Worm (Caenorhabditis elegans) whole organism, young adult: ENCODE data around the gene F35C5.1.

Experiments
- C17E4.6 ChIP-seq: fragments of 200-800 bp; sonication (Bioruptor generic); IDR thresholded peaks from 2 replicates; pipeline ENCODE4 v1.3.6; 2022; ENCODE audit warnings: missing genetic modification reagents, missing genetic modification characterization, missing compliant biosample characterization
- F39B2.1 ChIP-seq: fragments of 200-800 bp; sonication (Bioruptor generic); IDR thresholded peaks from 2 replicates; pipeline ENCODE4 v1.3.6; 2022; ENCODE audit warnings: missing genetic modification reagents, missing genetic modification characterization, missing compliant biosample characterization
- F49E8.2 ChIP-seq: sonication (generic microtip); optimal IDR thresholded peaks from 3 replicates; lab custom pipeline; 2017; ENCODE audit warnings: missing genetic modification characterization, mild to moderate bottlenecking, missing compliant biosample characterization, antibody characterized with exemption, moderate library complexity; ENCODE audit not compliant: insufficient read depth
- F52B5.7 ChIP-seq: sonication (generic microtip); optimal IDR thresholded peaks from 2 replicates; lab custom pipeline; 2016; ENCODE audit warnings: mild to moderate bottlenecking, missing genetic modification characterization, missing compliant biosample characterization
- F55B11.4 ChIP-seq: sonication (generic microtip); optimal IDR thresholded peaks from 2 replicates; lab custom pipeline; 2016; ENCODE audit warnings: missing compliant biosample characterization, missing genetic modification characterization, borderline replicate concordance; ENCODE audit not compliant: insufficient read depth
- F57A8.1 ChIP-seq: fragments of 200-800 bp; sonication (Bioruptor generic); optimal IDR thresholded peaks from 2 replicates; lab custom pipeline; 2018; ENCODE audit warnings: mild to moderate bottlenecking, missing genetic modification characterization, moderate library complexity, missing compliant biosample characterization
- K12H6.12 ChIP-seq: fragments of 200-800 bp; sonication (Bioruptor generic); optimal IDR thresholded peaks from 2 replicates; lab custom pipeline; 2018; ENCODE audit warnings: mild to moderate bottlenecking, missing genetic modification characterization, missing compliant biosample characterization
- Y67H2A.10 ChIP-seq: fragments of 200-800 bp; sonication (Bioruptor generic); conservative IDR thresholded peaks from 2 replicates; pipeline ENCODE4 v1.3.6; 2022; ENCODE audit warnings: missing genetic modification reagents, missing genetic modification characterization, missing compliant biosample characterization
- akir-1 ChIP-seq: fragments of 200-800 bp; sonication (Bioruptor generic); optimal IDR thresholded peaks from 2 replicates; lab custom pipeline; 2018; ENCODE audit warnings: mild to moderate bottlenecking, missing genetic modification characterization, moderate library complexity, missing compliant biosample characterization
- aptf-3 ChIP-seq: fragments of 200-800 bp; sonication (Bioruptor generic); IDR thresholded peaks from 2 replicates; pipeline ENCODE4 v1.3.6; 2022; ENCODE audit warnings: missing genetic modification characterization, missing compliant biosample characterization
- atf-7 ChIP-seq: sonication (generic microtip); optimal IDR thresholded peaks from 2 replicates; lab custom pipeline; 2017; ENCODE audit warnings: mild to moderate bottlenecking, missing genetic modification characterization, missing compliant biosample characterization
- bed-1 ChIP-seq: fragments of 200-800 bp; sonication (Bioruptor generic); IDR thresholded peaks from 2 replicates; pipeline ENCODE4 v1.3.6; 2022; ENCODE audit warnings: missing genetic modification reagents, missing genetic modification characterization, missing compliant biosample characterization
- bed-2 ChIP-seq: fragments of 200-800 bp; sonication (Bioruptor generic); IDR thresholded peaks from 2 replicates; pipeline ENCODE4 v1.3.6; 2022; ENCODE audit warnings: missing genetic modification reagents, missing genetic modification characterization, missing compliant biosample characterization
- cebp-1 ChIP-seq, 2 experiments: fragments of 200-800 bp in 1 of 2; sonication (Bioruptor generic) in 1 of 2; sonication (generic microtip) in 1 of 2; IDR thresholded peaks in 1 of 2; optimal IDR thresholded peaks in 1 of 2; 2 replicates each; pipeline versions ENCODE4 v1.3.6 to Lab custom; 2017 to 2022; ENCODE audit warnings: missing compliant biosample characterization in 2 of 2, missing genetic modification characterization in 2 of 2, mild to moderate bottlenecking in 1 of 2, missing genetic modification reagents in 1 of 2, moderate library complexity in 1 of 2
- ceh-100 ChIP-seq: fragments of 200-800 bp; sonication (Bioruptor generic); IDR thresholded peaks from 2 replicates; pipeline ENCODE4 v1.3.6; 2022; ENCODE audit warnings: missing genetic modification reagents, missing genetic modification characterization, missing compliant biosample characterization
- ceh-40 ChIP-seq: fragments of 200-800 bp; sonication (Bioruptor generic); IDR thresholded peaks from 2 replicates; pipeline ENCODE4 v1.3.6; 2022; ENCODE audit warnings: missing genetic modification characterization, missing compliant biosample characterization
- dox-1 ChIP-seq: fragments of 200-800 bp; sonication (Bioruptor generic); IDR thresholded peaks from 2 replicates; pipeline ENCODE4 v1.3.6; 2022; ENCODE audit warnings: missing genetic modification reagents, missing genetic modification characterization, missing compliant biosample characterization
- dpl-1 ChIP-seq: fragments of 150-350 bp; optimal IDR thresholded peaks from 2 replicates; lab custom pipeline; 2014; ENCODE audit warnings: missing biosample characterization, missing genetic modification reagents, missing genetic modification characterization
- efl-1 ChIP-seq: fragments of 150-350 bp; optimal IDR thresholded peaks from 2 replicates; lab custom pipeline; 2014; ENCODE audit warnings: missing biosample characterization, missing genetic modification reagents, missing genetic modification characterization
- egl-18 ChIP-seq: fragments of 200-800 bp; sonication (Bioruptor generic); IDR thresholded peaks from 2 replicates; pipeline ENCODE4 v1.3.6; 2022; ENCODE audit warnings: missing genetic modification reagents, missing genetic modification characterization, missing compliant biosample characterization
- egrh-3 ChIP-seq: fragments of 200-800 bp; sonication (Bioruptor generic); IDR thresholded peaks from 2 replicates; pipeline ENCODE4 v1.3.6; 2022; ENCODE audit warnings: missing genetic modification reagents, missing genetic modification characterization, missing compliant biosample characterization
- ets-4 ChIP-seq: fragments of 200-800 bp; sonication (Bioruptor generic); optimal IDR thresholded peaks from 2 replicates; lab custom pipeline; 2018; ENCODE audit warnings: mild to moderate bottlenecking, missing genetic modification characterization, missing compliant biosample characterization
- fkh-3 ChIP-seq: sonication (generic microtip); optimal IDR thresholded peaks from 2 replicates; lab custom pipeline; 2016; ENCODE audit warnings: mild to moderate bottlenecking, missing genetic modification characterization, missing compliant biosample characterization
- hmg-1.2 ChIP-seq: fragments of 200-800 bp; sonication (Bioruptor generic); IDR thresholded peaks from 2 replicates; pipeline ENCODE4 v1.3.6; 2022; ENCODE audit warnings: missing genetic modification reagents, missing genetic modification characterization, missing compliant biosample characterization
- hrde-1 ChIP-seq: sonication (generic microtip); optimal IDR thresholded peaks from 2 replicates; lab custom pipeline; 2016; ENCODE audit warnings: missing genetic modification characterization, mild to moderate bottlenecking, missing compliant biosample characterization, moderate library complexity, missing genotype, missing genetic modification reagents, borderline replicate concordance
- lag-1 ChIP-seq: fragments of 200-800 bp; sonication (Bioruptor generic); IDR thresholded peaks from 2 replicates; pipeline ENCODE4 v1.3.6; 2022; ENCODE audit warnings: missing genetic modification reagents, missing genetic modification characterization, missing compliant biosample characterization
- lin-35 ChIP-seq, 3 experiments: fragments of 150-350 bp in 2 of 3; sonication (generic microtip) in 1 of 3; optimal IDR thresholded peaks; 2 replicates each; lab custom pipeline; 2014 to 2018; ENCODE audit warnings: missing biosample characterization in 3 of 3, missing genetic modification characterization in 3 of 3, missing genetic modification reagents in 3 of 3
- lin-40 ChIP-seq: sonication (generic microtip); optimal IDR thresholded peaks from 2 replicates; lab custom pipeline; 2016; ENCODE audit warnings: missing genetic modification characterization, mild to moderate bottlenecking, missing compliant biosample characterization, missing genotype, missing genetic modification reagents
- lin-54 ChIP-seq: fragments of 200-800 bp; sonication (Bioruptor generic); optimal IDR thresholded peaks from 2 replicates; lab custom pipeline; 2018; ENCODE audit warnings: mild to moderate bottlenecking, missing genetic modification characterization, missing compliant biosample characterization
- lir-1 ChIP-seq: fragments of 200-800 bp; sonication (Bioruptor generic); conservative IDR thresholded peaks from 2 replicates; pipeline ENCODE4 v1.3.6; 2022; ENCODE audit warnings: missing genetic modification reagents, missing genetic modification characterization, missing compliant biosample characterization
- madf-10 ChIP-seq: sonication (generic microtip); optimal IDR thresholded peaks from 2 replicates; lab custom pipeline; 2016; ENCODE audit warnings: mild to moderate bottlenecking, missing genetic modification characterization, missing compliant biosample characterization
- mes-4 ChIP-seq: sonication (generic microtip); optimal IDR thresholded peaks from 2 replicates; lab custom pipeline; 2016; ENCODE audit warnings: missing genotype, missing genetic modification characterization, missing compliant biosample characterization
- mxl-1 ChIP-seq: sonication (generic microtip); optimal IDR thresholded peaks from 2 replicates; lab custom pipeline; 2016; ENCODE audit warnings: missing genetic modification characterization, missing compliant biosample characterization
- nfyb-1 ChIP-seq: fragments of 200-800 bp; sonication (Bioruptor generic); IDR thresholded peaks from 2 replicates; pipeline ENCODE4 v1.3.6; 2022; ENCODE audit warnings: missing genetic modification reagents, missing genetic modification characterization, missing compliant biosample characterization
- nhr-120 ChIP-seq: fragments of 200-800 bp; sonication (Bioruptor generic); IDR thresholded peaks from 2 replicates; pipeline ENCODE4 v1.3.6; 2022; ENCODE audit warnings: missing genetic modification characterization, missing compliant biosample characterization
- nhr-179 ChIP-seq: sonication (generic microtip); optimal IDR thresholded peaks from 2 replicates; lab custom pipeline; 2016; ENCODE audit warnings: mild to moderate bottlenecking, missing genetic modification characterization, missing compliant biosample characterization
- nhr-27 ChIP-seq: fragments of 200-800 bp; sonication (Bioruptor generic); optimal IDR thresholded peaks from 2 replicates; lab custom pipeline; 2018; ENCODE audit warnings: mild to moderate bottlenecking, missing genetic modification characterization, moderate library complexity, missing compliant biosample characterization
- nhr-90 ChIP-seq: sonication (generic microtip); optimal IDR thresholded peaks from 2 replicates; lab custom pipeline; 2016; ENCODE audit warnings: missing genotype, mild to moderate bottlenecking, missing genetic modification characterization, missing compliant biosample characterization
- rpc-1 ChIP-seq, 2 experiments: fragments of 150-350 bp in 1 of 2; sonication (generic microtip) in 1 of 2; optimal IDR thresholded peaks; 2 replicates each; lab custom pipeline; 2014 to 2018; ENCODE audit warnings: missing biosample characterization in 1 of 2, missing genetic modification characterization in 1 of 2, missing genetic modification reagents in 1 of 2, missing genotype in 1 of 2
- snpc-1.1 ChIP-seq: sonication (generic microtip); optimal IDR thresholded peaks from 2 replicates; lab custom pipeline; 2017; ENCODE audit warnings: missing genetic modification characterization, mild to moderate bottlenecking, missing compliant biosample characterization, antibody characterized with exemption, moderate library complexity, missing genotype, missing genetic modification reagents; ENCODE audit not compliant: insufficient read depth
- snpc-1.3 ChIP-seq: sonication (generic microtip); optimal IDR thresholded peaks from 2 replicates; lab custom pipeline; 2017; ENCODE audit warnings: missing genetic modification characterization, mild to moderate bottlenecking, missing compliant biosample characterization, antibody characterized with exemption, moderate library complexity, missing genotype, missing genetic modification reagents; ENCODE audit not compliant: insufficient read depth
- sptf-2 ChIP-seq: fragments of 200-800 bp; sonication (Bioruptor generic); optimal IDR thresholded peaks from 2 replicates; lab custom pipeline; 2018; ENCODE audit warnings: mild to moderate bottlenecking, missing genetic modification characterization, missing compliant biosample characterization
- tbx-9 ChIP-seq: sonication (generic microtip); optimal IDR thresholded peaks from 2 replicates; lab custom pipeline; 2016; ENCODE audit warnings: borderline replicate concordance, missing genetic modification characterization, inconsistent platforms, missing compliant biosample characterization
- zfh-2 ChIP-seq: fragments of 200-800 bp; sonication (Bioruptor generic); conservative IDR thresholded peaks from 2 replicates; pipeline ENCODE4 v1.3.6; 2022; ENCODE audit warnings: missing genetic modification reagents, missing genetic modification characterization, missing compliant biosample characterization
- ztf-22 ChIP-seq: fragments of 200-800 bp; sonication (Bioruptor generic); optimal IDR thresholded peaks from 2 replicates; lab custom pipeline; 2018; ENCODE audit warnings: mild to moderate bottlenecking, missing genetic modification characterization, moderate library complexity, missing compliant biosample characterization
- ztf-28 ChIP-seq: fragments of 200-800 bp; sonication (Bioruptor generic); IDR thresholded peaks from 2 replicates; pipeline ENCODE4 v1.3.6; 2022; ENCODE audit warnings: missing genetic modification reagents, missing genetic modification characterization, missing compliant biosample characterization
- ztf-3 ChIP-seq: fragments of 200-800 bp; sonication (Bioruptor generic); optimal IDR thresholded peaks from 2 replicates; lab custom pipeline; 2018; ENCODE audit warnings: mild to moderate bottlenecking, missing genetic modification characterization, missing compliant biosample characterization
- ztf-6 ChIP-seq: fragments of 200-800 bp; sonication (Bioruptor generic); IDR thresholded peaks from 2 replicates; pipeline ENCODE4 v1.3.6; 2022; ENCODE audit warnings: missing genetic modification reagents, missing genetic modification characterization, missing compliant biosample characterization

The F35C5.1 gene

ce11 chrII:12878697-12879096, 1.9 kb upstream of the F35C5.1 start (continued):
- TF ChIP-seq ztf-6 (GFP tag; lab: Robert Waterston, UW) (no peak), atf-7 (tag; lab: Kevin White, UChicago) (peak; percentile 45), mxl-1 (tag; lab: Kevin White, UChicago) (peak; percentile 16), fkh-3 (no peak), hmg-1.2 (GFP tag; lab: Robert Waterston, UW) (peak; percentile 75; the same call in 1 of the 2 replicates), efl-1 (no peak), tbx-9 (tag; lab: Kevin White, UChicago) (no peak), F39B2.1 (GFP tag; lab: Robert Waterston, UW) (no peak), snpc-1.3 (tag; lab: Kevin White, UChicago) (no peak), aptf-3 (GFP tag; lab: Robert Waterston, UW) (no peak), mes-4 (tag; lab: Kevin White, UChicago) (no peak), lin-35 (GFP tag; optimal IDR thresholded peaks at IDR 0.05; lab: Kevin White, UChicago) (no peak), F57A8.1 (GFP tag; lab: Kevin White, UChicago) (no peak), bed-1 (GFP tag; lab: Robert Waterston, UW) (no peak), nhr-90 (tag; lab: Kevin White, UChicago) (peak; percentile 29), C17E4.6 (GFP tag; lab: Robert Waterston, UW) (no peak), lin-54 (GFP tag; lab: Kevin White, UChicago) (peak; percentile 14), zfh-2 (peak; percentile 75), ets-4 (GFP tag; lab: Kevin White, UChicago) (peak; percentile 50), F49E8.2 (no peak), ztf-22 (peak; percentile 66), ztf-3 (GFP tag; lab: Kevin White, UChicago) (no peak), hrde-1 (no peak), akir-1 (GFP tag; lab: Kevin White, UChicago) (no peak), sptf-2 (GFP tag; lab: Kevin White, UChicago) (no peak), snpc-1.1 (no peak), Y67H2A.10 (GFP tag; lab: Robert Waterston, UW) (no peak), lag-1 (GFP tag; lab: Robert Waterston, UW) (no peak), K12H6.12 (tag; lab: Kevin White, UChicago) (peak; percentile 15), nhr-179 (no peak), egl-18 (no peak), nhr-120 (GFP tag; lab: Robert Waterston, UW) (no peak), dpl-1 (GFP tag; lab: Kevin White, UChicago) (no peak), madf-10 (tag; lab: Kevin White, UChicago) (peak; percentile 67), ztf-28 (GFP tag; lab: Robert Waterston, UW) (no peak), F55B11.4 (tag; lab: Kevin White, UChicago) (no peak), ceh-40 (GFP tag; lab: Robert Waterston, UW) (no peak), egrh-3 (GFP tag; lab: Robert Waterston, UW) (peak; percentile 40; the same call in 1 of the 2 replicates), cebp-1 (GFP tag; IDR thresholded peaks at IDR 0.05; lab: Robert Waterston, UW) (no peak), cebp-1 (tag; optimal IDR thresholded peaks at IDR 0.05; lab: Kevin White, UChicago) (peak; percentile 71), nfyb-1 (GFP tag; lab: Robert Waterston, UW) (no peak), bed-2 (no peak), nhr-27 (tag; lab: Kevin White, UChicago) (no peak), dox-1 (GFP tag; lab: Robert Waterston, UW) (no peak), F52B5.7 (tag; lab: Kevin White, UChicago) (no peak), rpc-1 (optimal IDR thresholded peaks at IDR 0.05; lab: Kevin White, UChicago) (no peak), rpc-1 (tag; optimal IDR thresholded peaks at IDR 0.05; lab: Kevin White, UChicago) (no peak), lir-1 (GFP tag; lab: Robert Waterston, UW) (no peak), ceh-100 (GFP tag; lab: Robert Waterston, UW) (no peak), lin-40 (tag; lab: Kevin White, UChicago) (peak; percentile 53)
